Fruit fly (Drosophila melanogaster) whole organism, embryonic: ENCODE measurements around the gene CG1628.

Source experiments
- C15 ChIP-seq: fragments of 200-800 bp; sonication (Bioruptor generic); IDR thresholded peaks from 3 replicates; pipeline ENCODE4 v1.3.6; 2022; ENCODE audit warnings: missing biosample characterization, missing genetic modification characterization
- CG12104 ChIP-seq: fragments of 200-800 bp; sonication (Bioruptor generic); optimal IDR thresholded peaks from 3 replicates; lab custom pipeline; 2016; ENCODE audit warnings: missing biosample characterization, missing genetic modification characterization
- CG12155 ChIP-seq: fragments of 200-800 bp; sonication (Bioruptor generic); optimal IDR thresholded peaks from 3 replicates; lab custom pipeline; 2016; ENCODE audit warnings: missing biosample characterization, missing genetic modification characterization
- CG13775 ChIP-seq: fragments of 200-800 bp; sonication (Bioruptor generic); optimal IDR thresholded peaks from 3 replicates; lab custom pipeline; 2017; ENCODE audit warnings: missing biosample characterization, mild to moderate bottlenecking, missing genetic modification characterization
- CG14441 ChIP-seq: fragments of 200-800 bp; sonication (Bioruptor generic); IDR thresholded peaks from 2 replicates; pipeline ENCODE4 v1.3.6; 2022; ENCODE audit warnings: missing biosample characterization, missing genetic modification characterization
- CG14710 ChIP-seq: fragments of 200-800 bp; sonication (Bioruptor generic); optimal IDR thresholded peaks from 3 replicates; lab custom pipeline; 2019; ENCODE audit warnings: missing biosample characterization, mild to moderate bottlenecking, missing genetic modification characterization, moderate library complexity
- CG17829 ChIP-seq: fragments of 200-800 bp; optimal IDR thresholded peaks from 2 replicates; lab custom pipeline; 2019; ENCODE audit warnings: missing biosample characterization, mild to moderate bottlenecking, missing genetic modification characterization, moderate library complexity
- CG18011 ChIP-seq: fragments of 200-800 bp; sonication (Bioruptor generic); optimal IDR thresholded peaks from 2 replicates; lab custom pipeline; 2017; ENCODE audit warnings: missing biosample characterization, missing genetic modification characterization, mild to moderate bottlenecking, moderate library complexity, missing genotype
- CG18619 ChIP-seq: fragments of 200-800 bp; sonication (Bioruptor generic); optimal IDR thresholded peaks from 3 replicates; lab custom pipeline; 2017; ENCODE audit warnings: missing biosample characterization, mild to moderate bottlenecking, missing genetic modification characterization
- CG2120 ChIP-seq: fragments of 200-800 bp; sonication (Bioruptor generic); optimal IDR thresholded peaks from 3 replicates; lab custom pipeline; 2016; ENCODE audit warnings: missing biosample characterization, missing genetic modification characterization
- CG2202 ChIP-seq: fragments of 200-800 bp; sonication (Bioruptor generic); optimal IDR thresholded peaks from 2 replicates; lab custom pipeline; 2018; ENCODE audit warnings: missing biosample characterization, mild to moderate bottlenecking, missing genetic modification characterization
- CG2875 ChIP-seq: fragments of 200-800 bp; sonication (Bioruptor generic); optimal IDR thresholded peaks from 2 replicates; lab custom pipeline; 2017; ENCODE audit warnings: missing biosample characterization, mild to moderate bottlenecking, missing genetic modification characterization, missing genetic modification reagents
- CG3065 ChIP-seq: fragments of 200-800 bp; sonication (Bioruptor generic); optimal IDR thresholded peaks from 2 replicates; lab custom pipeline; 2016; ENCODE audit warnings: missing biosample characterization, missing genetic modification characterization
- CG3163 ChIP-seq: fragments of 200-800 bp; sonication (Bioruptor generic); optimal IDR thresholded peaks from 3 replicates; lab custom pipeline; 2016; ENCODE audit warnings: missing biosample characterization, missing genetic modification characterization
- CG4360 ChIP-seq: fragments of 200-800 bp; sonication (Bioruptor generic); IDR thresholded peaks from 2 replicates; pipeline ENCODE4 v1.3.6; 2022; ENCODE audit warnings: missing biosample characterization, missing genetic modification characterization
- CG43689 ChIP-seq: fragments of 200-800 bp; sonication (Bioruptor generic); IDR thresholded peaks from 2 replicates; pipeline ENCODE4 v1.3.6; 2022; ENCODE audit warnings: missing biosample characterization, missing genetic modification characterization
- CG4424 ChIP-seq: fragments of 200-800 bp; sonication (Bioruptor generic); optimal IDR thresholded peaks from 3 replicates; lab custom pipeline; 2016; ENCODE audit warnings: missing biosample characterization, missing genetic modification characterization
- CG4854 ChIP-seq: fragments of 200-800 bp; sonication (Bioruptor generic); optimal IDR thresholded peaks from 2 replicates; lab custom pipeline; 2016; ENCODE audit warnings: missing biosample characterization, missing genetic modification characterization, inconsistent platforms
- CG5180 ChIP-seq: fragments of 200-800 bp; sonication (Bioruptor generic); optimal IDR thresholded peaks from 3 replicates; lab custom pipeline; 2017; ENCODE audit warnings: missing biosample characterization, missing genetic modification characterization, mild to moderate bottlenecking, moderate library complexity, missing genetic modification reagents
- CG6791 ChIP-seq: fragments of 200-800 bp; sonication (Bioruptor generic); IDR thresholded peaks from 3 replicates; pipeline ENCODE4 v1.3.6; 2022; ENCODE audit warnings: missing biosample characterization, missing genetic modification characterization; ENCODE audit not compliant: partially characterized antibody
- CG7928 ChIP-seq: fragments of 200-800 bp; sonication (Bioruptor generic); optimal IDR thresholded peaks from 2 replicates; lab custom pipeline; 2017; ENCODE audit warnings: missing biosample characterization, mild to moderate bottlenecking, missing genetic modification characterization
- CG7963 ChIP-seq: fragments of 200-800 bp; sonication (Bioruptor generic); IDR thresholded peaks from 3 replicates; pipeline ENCODE4 v1.3.6; 2022; ENCODE audit warnings: missing biosample characterization, missing genetic modification characterization; ENCODE audit not compliant: partially characterized antibody
- CG7987 ChIP-seq: fragments of 200-800 bp; sonication (Bioruptor generic); optimal IDR thresholded peaks from 2 replicates; lab custom pipeline; 2018; ENCODE audit warnings: missing biosample characterization, mild to moderate bottlenecking, missing genetic modification characterization, moderate library complexity
- CG8089 ChIP-seq: fragments of 200-800 bp; sonication (Bioruptor generic); optimal IDR thresholded peaks from 3 replicates; lab custom pipeline; 2016; ENCODE audit warnings: missing biosample characterization, missing genetic modification characterization
- CG8765 ChIP-seq: fragments of 200-800 bp; sonication (Bioruptor generic); IDR thresholded peaks from 2 replicates; pipeline ENCODE4 v1.3.6; 2022; ENCODE audit warnings: missing biosample characterization, missing genetic modification characterization
- Camta ChIP-seq: fragments of 200-800 bp; sonication (Bioruptor generic); optimal IDR thresholded peaks from 2 replicates; lab custom pipeline; 2016; ENCODE audit warnings: missing biosample characterization, missing genetic modification characterization
- Chrac-16 ChIP-seq: fragments of 200-800 bp; sonication (Bioruptor generic); optimal IDR thresholded peaks from 3 replicates; lab custom pipeline; 2016; ENCODE audit warnings: missing biosample characterization, missing genetic modification characterization
- CkIIα-i1 ChIP-seq: fragments of 200-800 bp; sonication (Bioruptor generic); IDR thresholded peaks from 2 replicates; pipeline ENCODE4 v1.3.6; 2022; ENCODE audit warnings: missing biosample characterization, missing genetic modification characterization
- HLH3B ChIP-seq: fragments of 200-800 bp; sonication (Bioruptor generic); IDR thresholded peaks from 2 replicates; pipeline ENCODE4 v1.3.6; 2022; ENCODE audit warnings: missing biosample characterization, missing genetic modification characterization
- Hmr ChIP-seq: fragments of 200-800 bp; sonication (Bioruptor generic); optimal IDR thresholded peaks from 3 replicates; lab custom pipeline; 2017; ENCODE audit warnings: mild to moderate bottlenecking, missing biosample characterization, missing genetic modification reagents, missing genetic modification characterization
- Hr78 ChIP-seq, 2 experiments: fragments of 200-800 bp in 1 of 2; fragments of >200 bp in 1 of 2; sonication (Bioruptor generic) in 1 of 2; optimal IDR thresholded peaks; 2 replicates each; lab custom pipeline; 2017 to 2019; ENCODE audit warnings: missing biosample characterization in 2 of 2, missing genetic modification characterization in 2 of 2, mild to moderate bottlenecking in 1 of 2, moderate library complexity in 1 of 2
- Med ChIP-seq: fragments of 200-800 bp; sonication (Bioruptor generic); peaks from one replicate; lab custom pipeline; 2016; ENCODE audit warnings: missing biosample characterization, missing genetic modification characterization, mild to moderate bottlenecking, inconsistent platforms, moderate library complexity
- abd-A ChIP-seq: fragments of 200-800 bp; sonication (Bioruptor generic); optimal IDR thresholded peaks from 3 replicates; lab custom pipeline; 2019; ENCODE audit warnings: missing biosample characterization, mild to moderate bottlenecking, missing genetic modification characterization, moderate library complexity
- ase ChIP-seq: fragments of 200-800 bp; sonication (Bioruptor generic); IDR thresholded peaks from 3 replicates; pipeline ENCODE4 v1.3.6; 2022; ENCODE audit warnings: missing biosample characterization, missing genetic modification characterization
- dmrt99B ChIP-seq: fragments of 200-800 bp; sonication (Bioruptor generic); optimal IDR thresholded peaks from 2 replicates; lab custom pipeline; 2018; ENCODE audit warnings: missing biosample characterization, mild to moderate bottlenecking, missing genetic modification characterization, moderate library complexity
- eve ChIP-seq, 2 experiments: fragments of >200 bp; optimal IDR thresholded peaks; 2 replicates each; lab custom pipeline; 2017; ENCODE audit warnings: missing biosample characterization in 2 of 2, missing genetic modification characterization in 2 of 2
- fu2 ChIP-seq: fragments of 200-800 bp; sonication (Bioruptor generic); optimal IDR thresholded peaks from 2 replicates; lab custom pipeline; 2016; ENCODE audit warnings: missing biosample characterization, missing genetic modification characterization
- hkb ChIP-seq, 2 experiments: fragments of 200-800 bp in 1 of 2; fragments of >200 bp in 1 of 2; sonication (Bioruptor generic) in 1 of 2; IDR thresholded peaks in 1 of 2; optimal IDR thresholded peaks in 1 of 2; 2 replicates each; pipeline versions ENCODE4 v1.3.6 to Lab custom; 2017 to 2022; ENCODE audit warnings: missing biosample characterization in 1 of 2, missing genetic modification characterization in 1 of 2
- ind ChIP-seq: fragments of 200-800 bp; sonication (Bioruptor generic); optimal IDR thresholded peaks from 3 replicates; lab custom pipeline; 2016; ENCODE audit warnings: missing biosample characterization, missing genetic modification characterization
- inv ChIP-seq: fragments of 200-800 bp; sonication (Bioruptor generic); IDR thresholded peaks from 2 replicates; pipeline ENCODE4 v1.3.6; 2022; ENCODE audit warnings: missing biosample characterization, missing genetic modification characterization; ENCODE audit not compliant: partially characterized antibody
- psq ChIP-seq: fragments of 200-800 bp; sonication (Bioruptor generic); optimal IDR thresholded peaks from 2 replicates; lab custom pipeline; 2017; ENCODE audit warnings: missing biosample characterization, missing genetic modification characterization
- rib ChIP-seq: fragments of 200-800 bp; sonication (Bioruptor generic); IDR thresholded peaks from 2 replicates; pipeline ENCODE4 v1.3.6; 2022; ENCODE audit warnings: missing biosample characterization, missing genetic modification characterization
- sc ChIP-seq, 3 experiments: fragments of >200 bp in 2 of 3; fragments of 200-800 bp in 1 of 3; sonication (Bioruptor generic) in 1 of 3; optimal IDR thresholded peaks; 2 replicates in 2 of 3; 3 replicates in 1 of 3; lab custom pipeline; 2017; ENCODE audit warnings: mild to moderate bottlenecking in 1 of 3, missing biosample characterization in 1 of 3, missing genetic modification characterization in 1 of 3, missing genetic modification reagents in 1 of 3
- sens-2 ChIP-seq: fragments of 200-800 bp; sonication (Bioruptor generic); IDR thresholded peaks from 2 replicates; pipeline ENCODE4 v1.3.6; 2022; ENCODE audit warnings: missing biosample characterization, missing genetic modification characterization
- slbo ChIP-seq: fragments of 200-800 bp; sonication (Bioruptor generic); IDR thresholded peaks from 2 replicates; pipeline ENCODE4 v1.3.6; 2022; ENCODE audit warnings: missing biosample characterization, missing genetic modification characterization
- slp2 ChIP-seq: fragments of 200-800 bp; sonication (Bioruptor generic); optimal IDR thresholded peaks from 2 replicates; lab custom pipeline; 2016; ENCODE audit warnings: missing biosample characterization, missing genetic modification characterization
- sr ChIP-seq: fragments of 200-800 bp; sonication (Bioruptor generic); IDR thresholded peaks from 3 replicates; pipeline ENCODE4 v1.3.6; 2022; ENCODE audit warnings: missing biosample characterization, missing genetic modification characterization
- twi ChIP-seq: fragments of 200-800 bp; optimal IDR thresholded peaks from 2 replicates; lab custom pipeline; 2019; ENCODE audit warnings: missing biosample characterization, mild to moderate bottlenecking, missing genetic modification characterization, moderate library complexity
- vvl ChIP-seq: fragments of 200-800 bp; sonication (Bioruptor generic); IDR thresholded peaks from 2 replicates; pipeline ENCODE4 v1.3.6; 2022; ENCODE audit warnings: missing biosample characterization, missing genetic modification characterization
- zfh2 ChIP-seq: fragments of 200-800 bp; sonication (Bioruptor generic); optimal IDR thresholded peaks from 2 replicates; lab custom pipeline; 2016; ENCODE audit warnings: missing biosample characterization, missing genetic modification characterization

CG1628 gene

DNA sequence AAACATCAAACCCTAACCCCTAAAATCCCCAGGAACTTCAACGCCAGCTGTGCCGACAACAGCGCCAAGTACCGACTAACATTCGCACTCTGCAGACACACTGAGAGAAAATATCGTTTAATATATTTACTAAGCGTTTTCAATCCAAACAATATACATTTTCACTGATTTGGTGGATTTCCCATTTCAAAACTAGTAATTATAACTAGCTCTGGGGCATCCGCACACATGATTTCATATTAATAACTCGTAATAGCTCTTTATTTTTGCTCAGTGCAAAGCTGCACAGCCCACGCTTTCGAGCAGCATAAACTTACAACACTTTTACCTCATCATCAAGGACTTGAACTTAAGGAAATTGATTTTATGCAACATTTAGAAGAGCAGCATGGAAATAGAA, 38.4 kb downstream of the CG1628 start (continued):
- TF ChIP-seq CG3065 (GFP tag; lab: Kevin White, UChicago) (no peak), CG4424 (GFP tag; lab: Kevin White, UChicago) (no peak), eve (GFP tag; optimal IDR thresholded peaks at IDR 0.05; lab: Kevin White, UChicago) (peak in 1 of 2 experiments; percentile 30), CG18619 (GFP tag; lab: Kevin White, UChicago) (no peak), CG43689 (GFP tag; lab: Robert Waterston, UW) (no peak), abd-A (tag; lab: Kevin White, UChicago) (no peak), psq (GFP tag; lab: Kevin White, UChicago) (no peak), ind (GFP tag; lab: Kevin White, UChicago) (peak; percentile 3), twi (tag; lab: Kevin White, UChicago) (no peak), CG7928 (GFP tag; lab: Kevin White, UChicago) (no peak), CG2202 (tag; lab: Kevin White, UChicago) (no peak), CG4854 (GFP tag; lab: Kevin White, UChicago) (no peak), sr (no peak), CG2875 (GFP tag; lab: Kevin White, UChicago) (no peak), C15 (GFP tag; lab: Robert Waterston, UW) (no peak), CG12155 (GFP tag; lab: Kevin White, UChicago) (no peak), vvl (GFP tag; lab: Robert Waterston, UW) (0 out of 2 replicates have a peak, but pooled peaks have one; percentile 26), CkIIα-i1 (GFP tag; lab: Robert Waterston, UW) (no peak), zfh2 (GFP tag; lab: Kevin White, UChicago) (no peak), HLH3B (GFP tag; lab: Robert Waterston, UW) (0 out of 2 replicates have a peak, but pooled peaks have one; percentile 22), CG8765 (GFP tag; lab: Robert Waterston, UW) (no peak), slp2 (no peak), slbo (GFP tag; lab: Robert Waterston, UW) (peak; percentile 47), Hmr (GFP tag; lab: Kevin White, UChicago) (peak; percentile 27), CG2120 (peak; percentile 37), Med (GFP tag; lab: Kevin White, UChicago) (peak; percentile 74), CG18011 (GFP tag; lab: Kevin White, UChicago) (no peak), sens-2 (no peak), CG13775 (GFP tag; lab: Kevin White, UChicago) (no peak), CG6791 (no peak), CG14710 (tag; lab: Kevin White, UChicago) (no peak), Hr78 (GFP tag; optimal IDR thresholded peaks at IDR 0.05; lab: Kevin White, UChicago) (no peak), rib (GFP tag; lab: Robert Waterston, UW) (no peak), dmrt99B (tag; lab: Kevin White, UChicago) (peak; percentile 67), CG12104 (GFP tag; lab: Kevin White, UChicago) (no peak), Camta (GFP tag; lab: Kevin White, UChicago) (no peak), inv (no peak), CG17829 (tag; lab: Kevin White, UChicago) (no peak), CG8089 (GFP tag; lab: Kevin White, UChicago) (no peak), CG7987 (GFP tag; lab: Kevin White, UChicago) (no peak), CG14441 (GFP tag; lab: Robert Waterston, UW) (peak; percentile 15; the same call in 1 of the 2 replicates), fu2 (GFP tag; lab: Kevin White, UChicago) (no peak), ase (no peak), Chrac-16 (GFP tag; lab: Kevin White, UChicago) (no peak), CG7963 (GFP tag; lab: Robert Waterston, UW) (no peak), CG4360 (GFP tag; lab: Robert Waterston, UW) (no peak), CG5180 (GFP tag; lab: Kevin White, UChicago) (no peak), hkb (optimal IDR thresholded peaks at IDR 0.05; lab: Kevin White, UChicago) (no peak), hkb (GFP tag; IDR thresholded peaks at IDR 0.05; lab: Robert Waterston, UW) (peak; percentile 27; the same call in 1 of the 2 replicates), CG3163 (GFP tag; lab: Kevin White, UChicago) (no peak), sc (optimal IDR thresholded peaks at IDR 0.05; lab: Kevin White, UChicago) (no peak), sc (GFP tag; optimal IDR thresholded peaks at IDR 0.05; lab: Kevin White, UChicago) (no peak)
